Fruit fly (Drosophila melanogaster) whole organism, wandering third instar larva: Measurements from ENCODE around the gene Hel89B.

Source experiments
- Hr83 ChIP-seq: fragments of 200-300 bp; sonication (Bioruptor generic); optimal IDR thresholded peaks from 2 replicates; lab custom pipeline; 2016; ENCODE audit warnings: missing biosample characterization, mild to moderate bottlenecking, missing genetic modification characterization, moderate library complexity; ENCODE audit not compliant: poor library complexity, severe bottlenecking
- OdsH ChIP-seq: fragments of 200-800 bp; sonication (Bioruptor generic); optimal IDR thresholded peaks from 2 replicates; lab custom pipeline; 2016; ENCODE audit warnings: missing biosample characterization, mild to moderate bottlenecking, missing genetic modification characterization
- dmrt93B ChIP-seq: fragments of 200-800 bp; sonication (Bioruptor generic); optimal IDR thresholded peaks from 2 replicates; lab custom pipeline; 2018; ENCODE audit warnings: missing biosample characterization, mild to moderate bottlenecking, missing genetic modification characterization
- ey ChIP-seq: fragments of 200-800 bp; sonication (Bioruptor generic); optimal IDR thresholded peaks from 2 replicates; lab custom pipeline; 2016; ENCODE audit warnings: missing biosample characterization, missing genetic modification characterization
- jim ChIP-seq: fragments of 175-275, 200-325 bp; sonication (Bioruptor generic); optimal IDR thresholded peaks from 2 replicates; lab custom pipeline; 2016; ENCODE audit warnings: missing biosample characterization, mild to moderate bottlenecking, missing genetic modification characterization
- lola ChIP-seq: fragments of >200 bp; optimal IDR thresholded peaks from 2 replicates; lab custom pipeline; 2017; ENCODE audit warnings: missing biosample characterization, missing genetic modification characterization
- pan ChIP-seq: fragments of >200 bp; optimal IDR thresholded peaks from 2 replicates; lab custom pipeline; 2017
- psq ChIP-seq: fragments of 200-800 bp; sonication (Bioruptor generic); optimal IDR thresholded peaks from 3 replicates; lab custom pipeline; 2017; ENCODE audit warnings: missing biosample characterization, mild to moderate bottlenecking, missing genetic modification characterization, moderate library complexity
- sage ChIP-seq: fragments of 200-800 bp; sonication (Bioruptor generic); optimal IDR thresholded peaks from 2 replicates; lab custom pipeline; 2016; ENCODE audit warnings: missing biosample characterization, mild to moderate bottlenecking, missing genetic modification characterization
- usp ChIP-seq: fragments of >200 bp; optimal IDR thresholded peaks from 2 replicates; lab custom pipeline; 2017; ENCODE audit warnings: missing biosample characterization, missing genetic modification characterization

DNA sequence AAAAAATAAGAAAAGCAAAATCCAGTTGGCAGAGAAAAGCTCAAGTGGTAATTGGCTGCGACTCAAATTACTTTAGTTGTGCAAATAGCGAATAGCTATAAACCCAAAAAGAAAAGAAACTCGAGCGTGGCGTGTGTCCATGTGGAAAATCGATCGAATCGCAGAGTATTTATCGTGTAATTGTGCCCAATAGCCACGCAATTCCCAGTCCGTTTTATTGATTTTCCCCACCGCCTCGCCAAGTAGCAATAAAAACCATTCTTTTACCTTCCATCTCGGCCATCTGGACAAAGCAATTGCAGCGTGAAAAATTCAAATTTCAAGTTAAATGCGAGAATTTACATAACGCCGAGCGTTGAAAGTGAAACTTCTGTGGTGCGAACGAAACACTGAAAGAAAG, 37.6 kb upstream of the Hel89B start:
- TF ChIP-seq usp: no peak
- TF ChIP-seq sage (GFP tag; lab: Kevin White, UChicago): no peak
- no peak for TF ChIP-seq pan (lab: Kevin White, UChicago)
- no peak for TF ChIP-seq dmrt93B (GFP tag; lab: Kevin White, UChicago)
- no peak for TF ChIP-seq OdsH (GFP tag; lab: Kevin White, UChicago)
- no peak for TF ChIP-seq lola (GFP tag; lab: Kevin White, UChicago)
- no peak for TF ChIP-seq ey (GFP tag; lab: Kevin White, UChicago)
- TF ChIP-seq jim: no peak
- TF ChIP-seq psq (GFP tag; lab: Kevin White, UChicago): no peak
- TF ChIP-seq Hr83 (GFP tag; lab: Kevin White, UChicago): no peak
